Fruit fly (Drosophila melanogaster) whole organism, prepupa: ENCODE data around the gene Pyroxd1.

ENCODE experiments used
- CG10631 ChIP-seq: fragments of 200-800 bp; sonication (Bioruptor generic); optimal IDR thresholded peaks from 2 replicates; lab custom pipeline; 2016; ENCODE audit warnings: missing biosample characterization, missing genetic modification characterization
- CG11294 ChIP-seq: fragments of 200-800 bp; sonication (Bioruptor generic); IDR thresholded peaks from 2 replicates; pipeline ENCODE4 v1.3.6; 2022; ENCODE audit warnings: missing biosample characterization, missing genetic modification characterization
- CG11762 ChIP-seq: fragments of 200-800 bp; sonication (Bioruptor generic); optimal IDR thresholded peaks from 3 replicates; lab custom pipeline; 2016; ENCODE audit warnings: missing biosample characterization, missing genetic modification characterization; ENCODE audit not compliant: insufficient read depth
- CG11902 ChIP-seq: fragments of 200-800 bp; sonication (Bioruptor generic); optimal IDR thresholded peaks from 3 replicates; lab custom pipeline; 2016; ENCODE audit warnings: missing biosample characterization, missing genetic modification characterization
- CG15336 ChIP-seq: fragments of 200-800 bp; sonication (Bioruptor generic); IDR thresholded peaks from 2 replicates; pipeline ENCODE4 v1.3.6; 2022; ENCODE audit warnings: missing biosample characterization, missing genetic modification characterization
- CG1621 ChIP-seq: fragments of 200-800 bp; sonication (Bioruptor generic); optimal IDR thresholded peaks from 3 replicates; lab custom pipeline; 2018; ENCODE audit warnings: missing biosample characterization, mild to moderate bottlenecking, missing genetic modification characterization
- CG16779 ChIP-seq: fragments of 200-800 bp; sonication (Bioruptor generic); optimal IDR thresholded peaks from 3 replicates; lab custom pipeline; 2017; ENCODE audit warnings: missing biosample characterization, mild to moderate bottlenecking, missing genetic modification characterization
- CG31627 ChIP-seq: fragments of 200-800 bp; sonication (Bioruptor generic); optimal IDR thresholded peaks from 3 replicates; lab custom pipeline; 2016; ENCODE audit warnings: missing biosample characterization, missing genetic modification characterization
- CG32006 ChIP-seq: fragments of 200-800 bp; sonication (Bioruptor generic); optimal IDR thresholded peaks from 3 replicates; lab custom pipeline; 2017; ENCODE audit warnings: missing biosample characterization, mild to moderate bottlenecking, missing genetic modification characterization
- CG34406 ChIP-seq: fragments of 200-800 bp; sonication (Bioruptor generic); optimal IDR thresholded peaks from 3 replicates; lab custom pipeline; 2016; ENCODE audit warnings: missing biosample characterization, missing genetic modification characterization
- CG3919 ChIP-seq: fragments of 200-800 bp; sonication (Bioruptor generic); optimal IDR thresholded peaks from 3 replicates; lab custom pipeline; 2016; ENCODE audit warnings: missing biosample characterization, missing genetic modification characterization
- CG4318 ChIP-seq: fragments of 200-800 bp; sonication (Bioruptor generic); optimal IDR thresholded peaks from 3 replicates; lab custom pipeline; 2017; ENCODE audit warnings: missing biosample characterization, mild to moderate bottlenecking, missing genetic modification characterization
- CG6163 ChIP-seq: fragments of 200-800 bp; sonication (Bioruptor generic); IDR thresholded peaks from 3 replicates; pipeline ENCODE4 v1.3.6; 2022; ENCODE audit warnings: missing biosample characterization, missing genetic modification characterization
- CG6808 ChIP-seq: fragments of 200-800 bp; sonication (Bioruptor generic); optimal IDR thresholded peaks from 3 replicates; lab custom pipeline; 2017; ENCODE audit warnings: missing biosample characterization, missing genetic modification characterization, mild to moderate bottlenecking, moderate library complexity, missing genetic modification reagents
- CG6854 ChIP-seq: fragments of 200-800 bp; sonication (Bioruptor generic); optimal IDR thresholded peaks from 2 replicates; lab custom pipeline; 2017; ENCODE audit warnings: missing biosample characterization, mild to moderate bottlenecking, missing genetic modification characterization
- CG8119 ChIP-seq: fragments of 200-800 bp; sonication (Bioruptor generic); IDR thresholded peaks from 3 replicates; pipeline ENCODE4 v1.3.6; 2022; ENCODE audit warnings: missing biosample characterization, missing genetic modification characterization
- CG8632 ChIP-seq: fragments of 200-800 bp; sonication (Bioruptor generic); optimal IDR thresholded peaks from 3 replicates; lab custom pipeline; 2016; ENCODE audit warnings: missing biosample characterization, missing genetic modification characterization
- CG9139 ChIP-seq: fragments of 200-800 bp; sonication (Bioruptor generic); optimal IDR thresholded peaks from 3 replicates; lab custom pipeline; 2017; ENCODE audit warnings: missing biosample characterization, mild to moderate bottlenecking, missing genetic modification characterization
- Eip78C ChIP-seq: fragments of 200-800 bp; sonication (Bioruptor generic); peaks from one replicate; lab custom pipeline; 2016; ENCODE audit warnings: missing biosample characterization, missing genetic modification characterization
- Eip93F ChIP-seq: fragments of 200-800 bp; sonication (Bioruptor generic); optimal IDR thresholded peaks from 2 replicates; lab custom pipeline; 2016; ENCODE audit warnings: missing biosample characterization, mild to moderate bottlenecking, missing genetic modification characterization
- Ets21C ChIP-seq: fragments of 200-800 bp; sonication (Bioruptor generic); optimal IDR thresholded peaks from 3 replicates; lab custom pipeline; 2016; ENCODE audit warnings: missing biosample characterization, missing genetic modification characterization
- Ets96B ChIP-seq: fragments of 200-800 bp; optimal IDR thresholded peaks from 2 replicates; lab custom pipeline; 2019; ENCODE audit warnings: missing biosample characterization, mild to moderate bottlenecking, missing genetic modification characterization, moderate library complexity
- Lpt ChIP-seq: fragments of 200-800 bp; sonication (Bioruptor generic); optimal IDR thresholded peaks from 3 replicates; lab custom pipeline; 2016; ENCODE audit warnings: missing biosample characterization, missing genetic modification characterization
- Smox ChIP-seq: fragments of 200-800 bp; sonication (Bioruptor generic); optimal IDR thresholded peaks from 3 replicates; lab custom pipeline; 2016; ENCODE audit warnings: missing biosample characterization, missing genetic modification characterization
- Sox14 ChIP-seq: fragments of 200-800 bp; sonication (Bioruptor generic); optimal IDR thresholded peaks from 3 replicates; lab custom pipeline; 2016; ENCODE audit warnings: missing biosample characterization, missing genetic modification characterization
- Sox15 ChIP-seq: fragments of 200-800 bp; sonication (Bioruptor generic); optimal IDR thresholded peaks from 3 replicates; lab custom pipeline; 2016; ENCODE audit warnings: missing biosample characterization, missing genetic modification characterization
- achi ChIP-seq: fragments of 200-800 bp; sonication (Bioruptor generic); optimal IDR thresholded peaks from 3 replicates; lab custom pipeline; 2016; ENCODE audit warnings: missing biosample characterization, missing genetic modification characterization
- acj6 ChIP-seq: fragments of 200-800 bp; sonication (Bioruptor generic); optimal IDR thresholded peaks from 3 replicates; lab custom pipeline; 2016; ENCODE audit warnings: missing biosample characterization, missing genetic modification characterization
- cyc ChIP-seq: fragments of 200-800 bp; sonication (Bioruptor generic); optimal IDR thresholded peaks from 3 replicates; lab custom pipeline; 2016; ENCODE audit warnings: missing biosample characterization, missing genetic modification characterization
- dac ChIP-seq: fragments of 200-800 bp; sonication (Bioruptor generic); optimal IDR thresholded peaks from 2 replicates; lab custom pipeline; 2017; ENCODE audit warnings: missing biosample characterization, mild to moderate bottlenecking, missing genetic modification characterization
- dsx ChIP-seq: fragments of 200-800 bp; optimal IDR thresholded peaks from 3 replicates; lab custom pipeline; 2019; ENCODE audit warnings: missing biosample characterization, mild to moderate bottlenecking, missing genetic modification characterization, moderate library complexity; ENCODE audit not compliant: poor library complexity, severe bottlenecking
- eg ChIP-seq: fragments of 200-800 bp; sonication (Bioruptor generic); IDR thresholded peaks from 3 replicates; pipeline ENCODE4 v1.3.6; 2022; ENCODE audit warnings: missing biosample characterization, missing genetic modification characterization
- esn ChIP-seq: fragments of 200-800 bp; sonication (Bioruptor generic); optimal IDR thresholded peaks from 2 replicates; lab custom pipeline; 2016; ENCODE audit warnings: missing biosample characterization, mild to moderate bottlenecking, missing genetic modification characterization, moderate library complexity
- fd59A ChIP-seq: fragments of 200-800 bp; sonication (Bioruptor generic); optimal IDR thresholded peaks from 2 replicates; lab custom pipeline; 2017; ENCODE audit warnings: missing biosample characterization, mild to moderate bottlenecking, missing genetic modification characterization, missing genetic modification reagents
- fd85E ChIP-seq: fragments of 200-800 bp; sonication (Bioruptor generic); optimal IDR thresholded peaks from 3 replicates; lab custom pipeline; 2016; ENCODE audit warnings: missing biosample characterization, missing genetic modification characterization
- fkh ChIP-seq: fragments of 200-800 bp; sonication (Bioruptor generic); optimal IDR thresholded peaks from 3 replicates; lab custom pipeline; 2017; ENCODE audit warnings: missing biosample characterization, mild to moderate bottlenecking, missing genetic modification characterization, moderate library complexity
- lz ChIP-seq: fragments of 200-800 bp; sonication (Bioruptor generic); optimal IDR thresholded peaks from 3 replicates; lab custom pipeline; 2016; ENCODE audit warnings: missing biosample characterization, missing genetic modification characterization
- net ChIP-seq: fragments of 200-800 bp; sonication (Bioruptor generic); optimal IDR thresholded peaks from 3 replicates; lab custom pipeline; 2016; ENCODE audit warnings: missing biosample characterization, missing genetic modification characterization
- pdm3 ChIP-seq: fragments of 200-800 bp; sonication (Bioruptor generic); optimal IDR thresholded peaks from 3 replicates; lab custom pipeline; 2016; ENCODE audit warnings: missing biosample characterization, missing genetic modification characterization
- salr ChIP-seq, 2 experiments: fragments of 200-800 bp; sonication (Bioruptor generic); optimal IDR thresholded peaks; 3 replicates each; lab custom pipeline; 2016 to 2018; ENCODE audit warnings: missing biosample characterization in 2 of 2, missing genetic modification characterization in 2 of 2, mild to moderate bottlenecking in 1 of 2
- spab ChIP-seq: fragments of 200-800 bp; sonication (Bioruptor generic); optimal IDR thresholded peaks from 2 replicates; lab custom pipeline; 2017; ENCODE audit warnings: missing biosample characterization, mild to moderate bottlenecking, missing genetic modification characterization, missing genetic modification reagents
- ss ChIP-seq, 2 experiments: fragments of 200-800 bp; sonication (Bioruptor generic); optimal IDR thresholded peaks; 2 replicates in 1 of 2; 3 replicates in 1 of 2; lab custom pipeline; 2017 to 2018; ENCODE audit warnings: mild to moderate bottlenecking in 2 of 2, missing biosample characterization in 2 of 2, missing genetic modification characterization in 2 of 2, moderate library complexity in 1 of 2
- svp ChIP-seq: fragments of 200-800 bp; sonication (Bioruptor generic); peaks from one replicate; lab custom pipeline; 2016; ENCODE audit warnings: missing biosample characterization, missing genetic modification characterization
- topi ChIP-seq: fragments of 200-800 bp; sonication (Bioruptor generic); optimal IDR thresholded peaks from 3 replicates; lab custom pipeline; 2016; ENCODE audit warnings: missing biosample characterization, missing genetic modification characterization
- vri ChIP-seq: fragments of 200-800 bp; sonication (Bioruptor generic); optimal IDR thresholded peaks from 3 replicates; lab custom pipeline; 2016; ENCODE audit warnings: missing biosample characterization, mild to moderate bottlenecking, missing genetic modification characterization

Pyroxd1 gene

DNA sequence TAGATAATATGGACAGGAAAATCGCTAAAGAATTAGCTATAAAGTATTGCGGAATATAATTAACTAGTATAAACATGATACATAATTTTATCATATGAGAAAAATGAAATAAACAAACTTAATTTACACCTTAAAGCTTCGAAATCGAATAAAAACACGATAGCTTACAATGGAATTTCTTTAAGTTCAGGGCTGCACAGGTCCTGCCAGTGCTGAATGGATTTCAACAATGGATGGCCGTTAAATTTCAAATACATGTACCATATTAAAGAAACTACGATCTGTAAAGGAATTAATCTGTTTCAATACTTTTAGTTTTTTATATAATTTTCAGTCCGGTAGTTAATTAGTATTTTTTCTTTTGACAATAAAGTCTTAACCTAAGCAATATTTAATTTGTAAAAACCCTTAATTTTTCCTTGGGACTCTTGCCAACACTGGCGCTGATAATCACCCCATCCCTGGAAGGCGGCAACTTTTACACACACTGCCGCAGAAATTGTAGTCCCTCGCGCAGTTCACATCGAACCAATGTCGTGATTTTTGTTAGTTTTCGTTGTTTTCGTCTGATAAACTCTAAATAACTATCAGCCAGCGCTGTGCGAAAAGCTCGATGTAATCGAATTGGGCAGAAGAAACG lies 30.1 kb upstream of the Pyroxd1 start, which contains the start of the genes barr and lok (continued):
- TF ChIP-seq CG8632 (GFP tag; lab: Kevin White, UChicago) = peak; percentile 9
- TF ChIP-seq topi = peak; percentile 47
- TF ChIP-seq CG11902 (GFP tag; lab: Kevin White, UChicago) = peak; percentile 35
- no peak for TF ChIP-seq CG16779 (tag; lab: Kevin White, UChicago)
- peak; percentile 75 for TF ChIP-seq CG31627 (GFP tag; lab: Kevin White, UChicago)
- TF ChIP-seq CG6163 = no peak
- TF ChIP-seq Sox15 (GFP tag; lab: Kevin White, UChicago) = peak; percentile 58
- peak; percentile 42 for TF ChIP-seq Ets96B (tag; lab: Kevin White, UChicago)
- TF ChIP-seq CG8119 (GFP tag; lab: Robert Waterston, UW) = no peak
- TF ChIP-seq svp (GFP tag; lab: Kevin White, UChicago) = no peak
- TF ChIP-seq vri (GFP tag; lab: Kevin White, UChicago) = no peak
- no peak for TF ChIP-seq CG6854 (GFP tag; lab: Kevin White, UChicago)
- no peak for TF ChIP-seq CG9139 (GFP tag; lab: Kevin White, UChicago)
- TF ChIP-seq Lpt (GFP tag; lab: Kevin White, UChicago) = no peak
- peak; percentile 49 for TF ChIP-seq achi
- peak; percentile 47 for TF ChIP-seq cyc (GFP tag; lab: Kevin White, UChicago)
- no peak for TF ChIP-seq ss (GFP tag; optimal IDR thresholded peaks at IDR 0.05; lab: Kevin White, UChicago)
- TF ChIP-seq Eip78C (GFP tag; lab: Kevin White, UChicago) = peak; percentile 38
- peak; percentile 71 for TF ChIP-seq lz (GFP tag; lab: Kevin White, UChicago)
- TF ChIP-seq CG6808 (GFP tag; lab: Kevin White, UChicago) = no peak
- peak; percentile 41 for TF ChIP-seq CG3919 (GFP tag; lab: Kevin White, UChicago)
- no peak for TF ChIP-seq dac (GFP tag; lab: Kevin White, UChicago)
- no peak for TF ChIP-seq CG11294 (GFP tag; lab: Robert Waterston, UW)
- peak; percentile 53 for TF ChIP-seq Smox (GFP tag; lab: Kevin White, UChicago)
- no peak for TF ChIP-seq fkh (GFP tag; lab: Kevin White, UChicago)
- TF ChIP-seq dsx (GFP tag; lab: Kevin White, UChicago) = no peak
- peak; percentile 69 for TF ChIP-seq pdm3
- TF ChIP-seq acj6 (GFP tag; lab: Kevin White, UChicago) = peak; percentile 47
- no peak for TF ChIP-seq CG1621 (tag; lab: Kevin White, UChicago)
- TF ChIP-seq CG10631 (GFP tag; lab: Kevin White, UChicago) = peak; percentile 59
- TF ChIP-seq Sox14 (GFP tag; lab: Kevin White, UChicago) = peak; percentile 60
- peak; percentile 66 for TF ChIP-seq esn
- peak; percentile 1 for TF ChIP-seq CG11762
- TF ChIP-seq fd85E (GFP tag; lab: Kevin White, UChicago) = no peak
- TF ChIP-seq, all 60 proteins: peak for 31

DNA sequence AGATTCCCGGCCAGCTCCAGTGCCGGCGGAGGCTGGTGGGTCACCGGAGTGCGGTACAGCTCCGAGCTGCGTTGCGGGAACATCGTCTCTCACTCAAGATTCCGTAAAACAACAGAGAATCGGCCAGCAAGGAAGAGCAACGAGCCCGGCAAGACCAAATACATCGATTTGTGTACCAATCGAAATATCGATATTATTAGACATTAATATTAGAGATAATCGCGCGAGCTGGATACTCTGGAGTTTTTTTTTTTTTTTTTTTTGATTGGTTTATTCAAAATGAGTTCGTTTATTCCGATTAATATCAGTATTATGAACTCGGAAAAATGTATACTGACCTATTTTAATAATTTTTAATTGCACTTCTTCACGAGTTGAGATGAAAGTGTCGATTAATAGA lies 25.7 kb upstream of the Pyroxd1 start, which contains the start of gene vls:
Gene vls, minus strand, starts transcription at position 164 of the 400 bp plus-strand sequence.
- TF ChIP-seq CG34406 (GFP tag; lab: Kevin White, UChicago) (no peak), Eip78C (GFP tag; lab: Kevin White, UChicago) (peak; percentile 42)

DNA sequence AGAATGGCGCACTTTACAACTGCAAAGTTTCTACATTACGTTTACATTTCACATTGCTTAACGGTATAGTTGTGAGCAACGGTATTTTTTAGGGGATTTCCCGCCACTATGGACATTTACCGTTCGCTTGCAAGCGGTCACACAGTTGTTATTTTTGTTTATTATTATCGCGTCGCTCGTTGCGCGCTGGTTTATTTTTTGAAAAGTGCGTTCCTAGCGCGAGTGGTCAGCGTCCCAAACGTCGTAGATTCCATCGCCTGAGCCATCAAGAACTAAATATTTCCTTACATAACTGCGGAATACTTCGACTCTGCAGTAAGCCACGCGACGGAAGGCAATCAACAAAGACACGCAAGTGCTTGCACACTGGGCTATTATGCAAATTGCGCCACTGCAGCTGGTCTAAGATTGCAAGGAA lies 25.0 kb upstream of the Pyroxd1 start, which contains the start of gene bwa:
Gene bwa, plus strand, starts transcription at position 159 of the 418 bp plus-strand sequence.
- TF ChIP-seq CG10631 (GFP tag; lab: Kevin White, UChicago) (no peak), Eip93F (GFP tag; lab: Kevin White, UChicago) (no peak), esn (peak; percentile 1), salr (GFP tag; optimal IDR thresholded peaks at IDR 0.05; lab: Kevin White, UChicago) (no peak), CG34406 (GFP tag; lab: Kevin White, UChicago) (no peak), Lpt (GFP tag; lab: Kevin White, UChicago) (no peak), dsx (GFP tag; lab: Kevin White, UChicago) (no peak), CG4318 (GFP tag; lab: Kevin White, UChicago) (no peak), lz (GFP tag; lab: Kevin White, UChicago) (no peak), CG11762 (no peak), CG16779 (tag; lab: Kevin White, UChicago) (peak; percentile 4), Ets21C (GFP tag; lab: Kevin White, UChicago) (no peak), pdm3 (no peak), CG32006 (no peak), CG3919 (GFP tag; lab: Kevin White, UChicago) (peak; percentile 29), CG15336 (GFP tag; lab: Robert Waterston, UW) (peak; percentile 29; the same call in 1 of the 2 replicates), CG11294 (GFP tag; lab: Robert Waterston, UW) (no peak), CG8119 (GFP tag; lab: Robert Waterston, UW) (no peak), CG1621 (tag; lab: Kevin White, UChicago) (no peak), spab (GFP tag; lab: Kevin White, UChicago) (no peak), acj6 (GFP tag; lab: Kevin White, UChicago) (no peak), fd59A (GFP tag; lab: Kevin White, UChicago) (no peak), net (GFP tag; lab: Kevin White, UChicago) (no peak), eg (GFP tag; lab: Robert Waterston, UW) (no peak)
